Worm (Caenorhabditis elegans): ENCODE results near the gene madf-5.

ce11 chrII:14620730-14621129 is 47.3 kb downstream of the madf-5 start:
- TF ChIP-seq atf-7 (tag; optimal IDR thresholded peaks at IDR 0.05) (no peak), pha-4 (tag; optimal IDR thresholded peaks at IDR 0.05) (no peak), snpc-4 (GFP tag; optimal IDR thresholded peaks at IDR 0.05) (no peak), snpc-4 (tag; optimal IDR thresholded peaks at IDR 0.05) (no peak), T07F8.4 (tag; optimal IDR thresholded peaks at IDR 0.05) (no peak), Y56A3A.18 (GFP tag; IDR thresholded peaks at IDR 0.05) (no peak), ceh-91 (GFP tag; IDR thresholded peaks at IDR 0.05) (no peak), ets-4 (GFP tag; optimal IDR thresholded peaks at IDR 0.05) (no peak), F23B12.7 (tag; optimal IDR thresholded peaks at IDR 0.05; ENCODE audit: insufficient read depth) (no peak)
